Fruit fly (Drosophila melanogaster) whole organism, adult: ENCODE results near the gene CG17361.

Source experiments
- CG14711 ChIP-seq: fragments of 200-800 bp; sonication (Bioruptor generic); optimal IDR thresholded peaks from 2 replicates; lab custom pipeline; 2018; ENCODE audit warnings: missing biosample characterization, mild to moderate bottlenecking, missing genetic modification characterization, moderate library complexity
- Hr96 ChIP-seq: fragments of 200-800 bp; sonication (Bioruptor generic); optimal IDR thresholded peaks from 2 replicates; lab custom pipeline; 2016; ENCODE audit warnings: missing biosample characterization, missing genetic modification characterization
- bab1 ChIP-seq: fragments of 200-800 bp; sonication (Bioruptor generic); optimal IDR thresholded peaks from 3 replicates; lab custom pipeline; 2019; ENCODE audit warnings: missing biosample characterization, mild to moderate bottlenecking, missing genetic modification characterization, moderate library complexity
- pad ChIP-seq: fragments of 200-800 bp; sonication (Bioruptor generic); optimal IDR thresholded peaks from 3 replicates; lab custom pipeline; 2017; ENCODE audit warnings: missing biosample characterization, missing genetic modification characterization, mild to moderate bottlenecking, moderate library complexity, missing genetic modification reagents

- TF ChIP-seq pad (GFP tag; lab: Kevin White, UChicago) (peak; percentile 65), bab1 (GFP tag; lab: Kevin White, UChicago) (no peak), Hr96 (no peak), CG14711 (tag; lab: Kevin White, UChicago) (no peak)
Measured at dm6 chr3L:14004041-14004407, 7.0 kb downstream of the CG17361 start.
